Fruit fly (Drosophila melanogaster): ENCODE measurements around the gene Dtd.

Dtd gene

dm6 chr3R:11429814-11430213 lies at the start of gene Dtd (continued):
- TF ChIP-seq Ssrp (tag; optimal IDR thresholded peaks at IDR 0.05) (no peak), CG9437 (GFP tag; optimal IDR thresholded peaks at IDR 0.05) (no peak), CG3838 (GFP tag; optimal IDR thresholded peaks at IDR 0.05) (no peak), H15 (GFP tag; IDR thresholded peaks at IDR 0.05) (no peak), mld (GFP tag; IDR thresholded peaks at IDR 0.05; ENCODE audit: partially characterized antibody) (no peak), Ets65A (GFP tag) (no peak), Myb (GFP tag; optimal IDR thresholded peaks at IDR 0.05) (no peak), lbe (GFP tag; optimal IDR thresholded peaks at IDR 0.05) (no peak), Lpt (GFP tag; optimal IDR thresholded peaks at IDR 0.05) (no peak), YL-1 (GFP tag; optimal IDR thresholded peaks at IDR 0.05) (peak; percentile 7), CG2199 (GFP tag; IDR thresholded peaks at IDR 0.05) (no peak), HHEX (GFP tag; optimal IDR thresholded peaks at IDR 0.05) (no peak), peb (GFP tag; IDR thresholded peaks at IDR 0.05) (no peak), danr (GFP tag; IDR thresholded peaks at IDR 0.05) (no peak), HLH4C (GFP tag; IDR thresholded peaks at IDR 0.05; ENCODE audit: partially characterized antibody) (0 out of 3 replicates have a peak, but pooled peaks have one; percentile 24), psq (GFP tag; optimal IDR thresholded peaks at IDR 0.05) (no peak), dimm (GFP tag; IDR thresholded peaks at IDR 0.05) (no peak), Nf-YB (GFP tag; optimal IDR thresholded peaks at IDR 0.05) (no peak), cg (GFP tag; optimal IDR thresholded peaks at IDR 0.05) (no peak), CG15514 (GFP tag; optimal IDR thresholded peaks at IDR 0.05) (peak; percentile 1), CG13894 (tag; optimal IDR thresholded peaks at IDR 0.05) (no peak), CG7556 (GFP tag; optimal IDR thresholded peaks at IDR 0.05) (no peak), CG12659 (GFP tag; optimal IDR thresholded peaks at IDR 0.05) (peak; percentile 24), salm (tag; optimal IDR thresholded peaks at IDR 0.05) (no peak), CG10267 (tag; optimal IDR thresholded peaks at IDR 0.05) (peak; percentile 73), Atf3 (GFP tag; optimal IDR thresholded peaks at IDR 0.05) (no peak), dmrt99B (tag; optimal IDR thresholded peaks at IDR 0.05) (no peak), CG11695 (GFP tag; IDR thresholded peaks at IDR 0.05) (no peak), CG14050 (GFP tag; IDR thresholded peaks at IDR 0.05) (no peak), HmgD (GFP tag; optimal IDR thresholded peaks at IDR 0.05) (no peak), tap (tag; optimal IDR thresholded peaks at IDR 0.05) (no peak), CG8765 (GFP tag; IDR thresholded peaks at IDR 0.05) (no peak), kah (GFP tag; optimal IDR thresholded peaks at IDR 0.05) (no peak), Sox100B (GFP tag; optimal IDR thresholded peaks at IDR 0.05) (no peak), CG3281 (GFP tag; optimal IDR thresholded peaks at IDR 0.05) (no peak), tin (GFP tag; optimal IDR thresholded peaks at IDR 0.05) (no peak), CG32532 (GFP tag; IDR thresholded peaks at IDR 0.05) (no peak), nau (GFP tag; optimal IDR thresholded peaks at IDR 0.05) (no peak), CG8281 (tag; optimal IDR thresholded peaks at IDR 0.05) (no peak), gce (GFP tag; IDR thresholded peaks at IDR 0.05) (no peak), abd-A (tag; optimal IDR thresholded peaks at IDR 0.05) (no peak), Doc3 (GFP tag; IDR thresholded peaks at IDR 0.05; ENCODE audit: partially characterized antibody) (no peak), nom (GFP tag; optimal IDR thresholded peaks at IDR 0.05) (no peak), Bteb2 (GFP tag; optimal IDR thresholded peaks at IDR 0.05) (no peak), CG3726 (GFP tag; IDR thresholded peaks at IDR 0.05) (no peak), bcd (GFP tag; optimal IDR thresholded peaks at IDR 0.05) (no peak), CG5245 (GFP tag; optimal IDR thresholded peaks at IDR 0.05) (no peak), CG15011 (GFP tag; optimal IDR thresholded peaks at IDR 0.05) (no peak)

Data from whole organism, embryonic.